Fruit fly (Drosophila melanogaster): ENCODE measurements around the gene ome.

The ome gene

DNA sequence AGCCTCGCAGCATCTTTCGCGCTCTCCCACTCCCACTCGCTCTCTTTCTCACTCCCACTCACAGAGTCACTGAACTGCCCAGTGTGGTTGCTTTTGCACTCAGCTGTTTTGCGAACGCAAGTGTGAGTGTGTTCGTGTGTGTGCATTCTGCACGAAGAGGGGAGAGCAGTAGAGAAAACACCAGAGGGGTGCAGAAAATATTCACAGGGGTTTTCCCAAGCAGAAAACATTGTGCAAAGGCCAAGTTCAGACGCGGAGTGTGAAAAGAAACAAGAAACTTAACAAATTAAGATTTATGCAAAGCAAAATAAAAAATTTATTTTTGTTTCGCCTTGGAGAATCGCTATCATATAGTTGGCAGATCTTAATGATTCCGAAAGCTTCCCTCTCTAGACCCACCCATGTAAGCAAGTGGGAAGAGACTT, 112.9 kb downstream of the ome start (continued):
- no peak for TF ChIP-seq CG7556 (GFP tag; optimal IDR thresholded peaks at IDR 0.05)
- no peak for TF ChIP-seq Xbp1 (GFP tag; optimal IDR thresholded peaks at IDR 0.05)
- TF ChIP-seq Mrtf (GFP tag; IDR thresholded peaks at IDR 0.05), result peak; percentile 52; the same call in 1 of the 3 replicates
- no peak for TF ChIP-seq trh (GFP tag; optimal IDR thresholded peaks at IDR 0.05)
- TF ChIP-seq Jarid2 (GFP tag; optimal IDR thresholded peaks at IDR 0.05), result no peak
- TF ChIP-seq CG14441 (GFP tag; IDR thresholded peaks at IDR 0.05), result peak; percentile 45
- no peak for TF ChIP-seq da (GFP tag; optimal IDR thresholded peaks at IDR 0.05)
- peak; percentile 31; the same call in 2 of the 4 replicates for TF ChIP-seq Gug (GFP tag; IDR thresholded peaks at IDR 0.05)
- peak; percentile 90 for TF ChIP-seq Med (GFP tag)
- TF ChIP-seq ham (GFP tag; IDR thresholded peaks at IDR 0.05), result no peak
- TF ChIP-seq crp (GFP tag; optimal IDR thresholded peaks at IDR 0.05), result peak in 1 of 2 experiments; percentile 63
- TF ChIP-seq Drgx (GFP tag; IDR thresholded peaks at IDR 0.05), result peak; percentile 85
- no peak for TF ChIP-seq Nf-YB (GFP tag; optimal IDR thresholded peaks at IDR 0.05)
- TF ChIP-seq chinmo (GFP tag; IDR thresholded peaks at IDR 0.05; ENCODE audit: partially characterized antibody), result peak; percentile 90; the same call in 1 of the 4 replicates
- peak; percentile 10 for TF ChIP-seq nerfin-1 (tag; optimal IDR thresholded peaks at IDR 0.05)
- no peak for TF ChIP-seq Abd-B (GFP tag; optimal IDR thresholded peaks at IDR 0.05)
- TF ChIP-seq lola (GFP tag; optimal IDR thresholded peaks at IDR 0.05), result no peak
- TF ChIP-seq CG7786 (GFP tag; optimal IDR thresholded peaks at IDR 0.05), result peak; percentile 16
- TF ChIP-seq CG7987 (GFP tag; optimal IDR thresholded peaks at IDR 0.05), result no peak
- TF ChIP-seq CG34422 (GFP tag; IDR thresholded peaks at IDR 0.05), result peak; percentile 44; the same call in 1 of the 3 replicates
- 0 out of 3 replicates have a peak, but pooled peaks have one; percentile 7 for TF ChIP-seq CG7357 (GFP tag; IDR thresholded peaks at IDR 0.05)
- TF ChIP-seq stc (GFP tag; IDR thresholded peaks at IDR 0.05), result 0 out of 2 replicates have a peak, but pooled peaks have one; percentile 35
- peak; percentile 64; the same call in 2 of the 3 replicates for TF ChIP-seq sr (GFP tag; IDR thresholded peaks at IDR 0.05)
- no peak for TF ChIP-seq CG14710 (tag; optimal IDR thresholded peaks at IDR 0.05)
- peak; percentile 55 for TF ChIP-seq lmd (GFP tag; IDR thresholded peaks at IDR 0.05)
- no peak for TF ChIP-seq ERR (GFP tag; optimal IDR thresholded peaks at IDR 0.05)
- no peak for TF ChIP-seq CG8290 (GFP tag; optimal IDR thresholded peaks at IDR 0.05)
- TF ChIP-seq CG8290 (tag; optimal IDR thresholded peaks at IDR 0.05), result peak in 1 of 2 experiments; percentile 22
- peak; percentile 41; the same call in 2 of the 3 replicates for TF ChIP-seq Dbx (GFP tag; IDR thresholded peaks at IDR 0.05)
- peak; percentile 8 for TF ChIP-seq Hsf (GFP tag; optimal IDR thresholded peaks at IDR 0.05)

DNA sequence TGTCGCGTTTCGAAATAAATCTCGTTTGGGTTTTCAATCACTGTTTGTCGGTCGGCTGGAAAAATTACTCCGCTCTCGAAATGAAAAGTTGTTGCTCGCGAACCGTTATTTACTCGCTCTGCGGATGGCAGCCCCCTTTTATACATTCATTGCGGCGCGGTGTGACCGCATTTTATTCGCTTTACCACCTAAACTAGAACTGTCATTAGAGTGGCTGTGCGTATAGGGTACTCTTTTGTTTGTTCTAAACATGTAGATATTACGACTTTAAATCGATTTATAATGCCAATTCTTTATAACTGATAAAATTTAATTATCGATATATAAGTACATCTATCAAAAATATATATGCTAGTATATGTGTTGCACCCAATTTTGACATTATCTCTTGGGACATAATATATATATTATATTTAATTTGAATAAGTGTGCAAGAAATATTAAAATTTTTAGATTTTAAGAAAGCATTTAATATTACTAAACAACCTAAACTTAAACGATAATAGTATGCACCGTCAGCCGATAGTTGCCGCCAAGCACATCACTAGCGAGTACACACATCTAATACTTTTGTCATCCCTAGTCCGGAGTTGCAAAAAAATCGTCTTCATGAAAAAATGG, 113.7 kb downstream of the ome start, which contains the start of the genes bmm and Tdrd3:
bmm (minus strand) TSS at position 183 of the 621 bp plus-strand sequence.
Tdrd3 (plus strand) TSS at position 562 of the 621 bp plus-strand sequence.
- TF ChIP-seq CG18599 (GFP tag; optimal IDR thresholded peaks at IDR 0.05) (peak; percentile 89), bsh (GFP tag; optimal IDR thresholded peaks at IDR 0.05) (peak in 1 of 2 experiments; percentile 74), Bdp1 (GFP tag; optimal IDR thresholded peaks at IDR 0.05) (peak; percentile 11), croc (GFP tag; conservative IDR thresholded peaks at IDR 0.05) (peak; percentile 64), MTF-1 (GFP tag; optimal IDR thresholded peaks at IDR 0.05; ENCODE audit: borderline replicate concordance) (peak; percentile 41), Hr39 (optimal IDR thresholded peaks at IDR 0.05) (no peak), bab2 (GFP tag; optimal IDR thresholded peaks at IDR 0.05) (peak; percentile 65), CG5180 (GFP tag; optimal IDR thresholded peaks at IDR 0.05) (peak; percentile 45), Ets97D (GFP tag; optimal IDR thresholded peaks at IDR 0.05) (peak; percentile 21), Fer1 (GFP tag; optimal IDR thresholded peaks at IDR 0.05) (peak; percentile 74), nerfin-1 (tag; optimal IDR thresholded peaks at IDR 0.05) (peak; percentile 68), CG2712 (tag; optimal IDR thresholded peaks at IDR 0.05) (peak; percentile 91), tx (GFP tag; optimal IDR thresholded peaks at IDR 0.05) (peak; percentile 32), Side (GFP tag; optimal IDR thresholded peaks at IDR 0.05) (peak; percentile 31), CG8388 (GFP tag; optimal IDR thresholded peaks at IDR 0.05) (peak; percentile 70), NK7.1 (GFP tag; optimal IDR thresholded peaks at IDR 0.05) (no peak), HmgZ (tag; optimal IDR thresholded peaks at IDR 0.05) (peak; percentile 73), CG32772 (GFP tag; IDR thresholded peaks at IDR 0.05) (peak; percentile 79), mam (GFP tag; optimal IDR thresholded peaks at IDR 0.05) (peak; percentile 84), CG34422 (GFP tag; IDR thresholded peaks at IDR 0.05) (peak; percentile 61), Atf3 (GFP tag; optimal IDR thresholded peaks at IDR 0.05) (no peak), Dll (GFP tag; IDR thresholded peaks at IDR 0.05; ENCODE audit: partially characterized antibody) (peak; percentile 94)

Data from whole organism, embryonic.